Worm (Caenorhabditis elegans): ENCODE data around the gene F54H12.7.

F54H12.7 gene

ce11 chrIII:8013582-8013981 lies 44.4 kb downstream of the F54H12.7 start:
- TF ChIP-seq tbx-37 (GFP tag; conservative IDR thresholded peaks at IDR 0.05) (no peak), scrt-1 (GFP tag; IDR thresholded peaks at IDR 0.05) (no peak), ama-1 (optimal IDR thresholded peaks at IDR 0.05) (no peak), hmg-4 (GFP tag; optimal IDR thresholded peaks at IDR 0.05) (no peak), flt-1 (GFP tag; IDR thresholded peaks at IDR 0.05) (no peak)

- TF ChIP-seq tra-4 (tag; optimal IDR thresholded peaks at IDR 0.05) (no peak), hmg-4 (GFP tag; optimal IDR thresholded peaks at IDR 0.05) (no peak)
These were observed 47.3 kb downstream of the F54H12.7 start, which contains the start of gene F44B9.5 for ce11 chrIII:8016438-8016837. F44B9.5 (minus strand) TSS chrIII:8016538.

- TF ChIP-seq scrt-1 (GFP tag; IDR thresholded peaks at IDR 0.05) (no peak), hnd-1 (tag; optimal IDR thresholded peaks at IDR 0.05) (no peak), tbx-11 (GFP tag; IDR thresholded peaks at IDR 0.05) (no peak), tbx-37 (GFP tag; conservative IDR thresholded peaks at IDR 0.05) (no peak), ceh-36 (tag; optimal IDR thresholded peaks at IDR 0.05) (no peak), F13C5.2 (tag; optimal IDR thresholded peaks at IDR 0.05) (no peak), ama-1 (optimal IDR thresholded peaks at IDR 0.05) (no peak), flt-1 (GFP tag; IDR thresholded peaks at IDR 0.05) (no peak), B0310.2 (tag; optimal IDR thresholded peaks at IDR 0.05) (no peak), ets-7 (tag; optimal IDR thresholded peaks at IDR 0.05) (no peak), ceh-13 (GFP tag; optimal IDR thresholded peaks at IDR 0.05) (no peak), pes-1 (GFP tag; IDR thresholded peaks at IDR 0.05) (no peak), sea-1 (GFP tag; conservative IDR thresholded peaks at IDR 0.05) (no peak), hmbx-1 (tag; optimal IDR thresholded peaks at IDR 0.05) (no peak), aly-1 (tag; optimal IDR thresholded peaks at IDR 0.05) (no peak)
These were observed 47.9 kb downstream of the F54H12.7 start for ce11 chrIII:8017053-8017452.

Measured in whole organism, early embryonic.